Worm (Caenorhabditis elegans) whole organism, young adult: ENCODE results near the gene ptr-1.

ENCODE experiments used
- F33H1.4 ChIP-seq: fragments of 200-800 bp; sonication (Bioruptor generic); IDR thresholded peaks from 2 replicates; pipeline ENCODE4 v1.3.6; 2022; ENCODE audit warnings: missing genetic modification reagents, missing genetic modification characterization, missing compliant biosample characterization
- Y67H2A.10 ChIP-seq: fragments of 200-800 bp; sonication (Bioruptor generic); conservative IDR thresholded peaks from 2 replicates; pipeline ENCODE4 v1.3.6; 2022; ENCODE audit warnings: missing genetic modification reagents, missing genetic modification characterization, missing compliant biosample characterization
- ZK185.1 ChIP-seq: sonication (generic microtip); optimal IDR thresholded peaks from 2 replicates; lab custom pipeline; 2016; ENCODE audit warnings: mild to moderate bottlenecking, missing genetic modification characterization, missing compliant biosample characterization; ENCODE audit not compliant: poor library complexity, severe bottlenecking
- ama-1 ChIP-seq, 3 experiments: fragments of 150-350 bp in 1 of 3; sonication (generic microtip) in 2 of 3; optimal IDR thresholded peaks; 2 replicates each; lab custom pipeline; 2014 to 2018; ENCODE audit warnings: missing biosample characterization in 2 of 3, missing genetic modification characterization in 2 of 3, missing genetic modification reagents in 2 of 3
- aptf-2 ChIP-seq: fragments of 200-800 bp; sonication (Bioruptor generic); conservative IDR thresholded peaks from 2 replicates; pipeline ENCODE4 v1.3.6; 2022; ENCODE audit warnings: missing genetic modification reagents, missing genetic modification characterization, missing compliant biosample characterization
- bed-2 ChIP-seq: fragments of 200-800 bp; sonication (Bioruptor generic); IDR thresholded peaks from 2 replicates; pipeline ENCODE4 v1.3.6; 2022; ENCODE audit warnings: missing genetic modification reagents, missing genetic modification characterization, missing compliant biosample characterization
- cebp-1 ChIP-seq, 2 experiments: fragments of 200-800 bp in 1 of 2; sonication (Bioruptor generic) in 1 of 2; sonication (generic microtip) in 1 of 2; IDR thresholded peaks in 1 of 2; optimal IDR thresholded peaks in 1 of 2; 2 replicates each; pipeline versions ENCODE4 v1.3.6 to Lab custom; 2017 to 2022; ENCODE audit warnings: missing compliant biosample characterization in 2 of 2, missing genetic modification characterization in 2 of 2, mild to moderate bottlenecking in 1 of 2, missing genetic modification reagents in 1 of 2, moderate library complexity in 1 of 2
- ceh-100 ChIP-seq: fragments of 200-800 bp; sonication (Bioruptor generic); IDR thresholded peaks from 2 replicates; pipeline ENCODE4 v1.3.6; 2022; ENCODE audit warnings: missing genetic modification reagents, missing genetic modification characterization, missing compliant biosample characterization
- die-1 ChIP-seq: sonication (generic microtip); optimal IDR thresholded peaks from 2 replicates; lab custom pipeline; 2016; ENCODE audit warnings: missing genotype, mild to moderate bottlenecking, missing genetic modification characterization, missing compliant biosample characterization
- ekl-4 ChIP-seq: fragments of 200-800 bp; sonication (Bioruptor generic); IDR thresholded peaks from 2 replicates; pipeline ENCODE4 v1.3.6; 2022; ENCODE audit warnings: missing genetic modification reagents, missing genetic modification characterization, missing compliant biosample characterization
- hlh-12 ChIP-seq: sonication (generic microtip); optimal IDR thresholded peaks from 2 replicates; lab custom pipeline; 2016; ENCODE audit warnings: missing genetic modification characterization, missing compliant biosample characterization
- madf-8 ChIP-seq: fragments of 200-800 bp; sonication (Bioruptor generic); conservative IDR thresholded peaks from 2 replicates; pipeline ENCODE4 v1.3.6; 2022; ENCODE audit warnings: missing genetic modification reagents, missing genetic modification characterization, missing compliant biosample characterization
- nhr-27 ChIP-seq: fragments of 200-800 bp; sonication (Bioruptor generic); optimal IDR thresholded peaks from 2 replicates; lab custom pipeline; 2018; ENCODE audit warnings: mild to moderate bottlenecking, missing genetic modification characterization, moderate library complexity, missing compliant biosample characterization
- sptf-2 ChIP-seq: fragments of 200-800 bp; sonication (Bioruptor generic); optimal IDR thresholded peaks from 2 replicates; lab custom pipeline; 2018; ENCODE audit warnings: mild to moderate bottlenecking, missing genetic modification characterization, missing compliant biosample characterization

ce11 chrV:9224377-9224776 is 42.9 kb upstream of the ptr-1 start:
- TF ChIP-seq ama-1 (optimal IDR thresholded peaks at IDR 0.05; lab: Kevin White, UChicago) (no peak), ama-1 (GFP tag; optimal IDR thresholded peaks at IDR 0.05; lab: Kevin White, UChicago) (no peak), ceh-100 (GFP tag; lab: Robert Waterston, UW) (no peak), die-1 (tag; lab: Kevin White, UChicago) (no peak), bed-2 (GFP tag; lab: Robert Waterston, UW) (no peak), madf-8 (GFP tag; lab: Robert Waterston, UW) (no peak), ekl-4 (GFP tag; lab: Robert Waterston, UW) (no peak), cebp-1 (GFP tag; IDR thresholded peaks at IDR 0.05; lab: Robert Waterston, UW) (no peak), cebp-1 (tag; optimal IDR thresholded peaks at IDR 0.05; lab: Kevin White, UChicago) (no peak), sptf-2 (no peak), nhr-27 (tag; lab: Kevin White, UChicago) (no peak), F33H1.4 (GFP tag; lab: Robert Waterston, UW) (no peak), Y67H2A.10 (no peak), ZK185.1 (tag; lab: Kevin White, UChicago) (no peak), aptf-2 (GFP tag; lab: Robert Waterston, UW) (no peak), hlh-12 (tag; lab: Kevin White, UChicago) (no peak)
